Worm (Caenorhabditis elegans) whole organism, L4 larva: ENCODE data around the gene Y17G7B.8.

Experiments
- F26F4.8 ChIP-seq: fragments of 200-800 bp; sonication (Bioruptor generic); conservative IDR thresholded peaks from 2 replicates; pipeline ENCODE4 v1.3.6; 2022; ENCODE audit warnings: missing genetic modification characterization, missing compliant biosample characterization
- ZK546.5 ChIP-seq, 2 experiments: sonication (generic microtip); optimal IDR thresholded peaks; 2 replicates each; lab custom pipeline; 2017; ENCODE audit warnings: missing biosample characterization in 2 of 2, missing genetic modification characterization in 2 of 2
- ceh-82 ChIP-seq: sonication (generic microtip); optimal IDR thresholded peaks from 2 replicates; lab custom pipeline; 2017; ENCODE audit warnings: missing biosample characterization, missing genetic modification characterization
- dpl-1 ChIP-seq: fragments of 150-350 bp; optimal IDR thresholded peaks from 2 replicates; lab custom pipeline; 2014; ENCODE audit warnings: missing biosample characterization, missing genetic modification reagents, missing genetic modification characterization
- duxl-1 ChIP-seq: sonication (generic microtip); optimal IDR thresholded peaks from 2 replicates; lab custom pipeline; 2016; ENCODE audit warnings: mild to moderate bottlenecking, missing genetic modification characterization, moderate library complexity, missing compliant biosample characterization; ENCODE audit not compliant: poor library complexity
- fkh-10 ChIP-seq: fragments of 150-350 bp; optimal IDR thresholded peaks from 2 replicates; lab custom pipeline; 2014; ENCODE audit warnings: missing biosample characterization, missing genetic modification reagents, missing genetic modification characterization
- gei-8 ChIP-seq: fragments of 200-800 bp; sonication (Bioruptor generic); optimal IDR thresholded peaks from 2 replicates; lab custom pipeline; 2018; ENCODE audit warnings: mild to moderate bottlenecking, missing genetic modification characterization, missing compliant biosample characterization
- unc-39 ChIP-seq: sonication (generic microtip); optimal IDR thresholded peaks from 2 replicates; lab custom pipeline; 2017; ENCODE audit warnings: missing biosample characterization, missing genetic modification characterization

ce11 chrII:12039039-12039438 lies 11.5 kb upstream of the Y17G7B.8 start, which contains the start of gene tpi-1:
- TF ChIP-seq F26F4.8 (GFP tag; lab: Robert Waterston, UW) (no peak), ZK546.5 (tag; optimal IDR thresholded peaks at IDR 0.05; lab: Kevin White, UChicago) (no peak), duxl-1 (no peak), ceh-82 (tag; lab: Kevin White, UChicago) (no peak), dpl-1 (GFP tag; lab: Kevin White, UChicago) (no peak), fkh-10 (GFP tag; lab: Kevin White, UChicago) (no peak), gei-8 (GFP tag; lab: Kevin White, UChicago) (no peak), unc-39 (no peak)
